Worm (Caenorhabditis elegans) whole organism, L3 larva: Measurements from ENCODE around the gene txbp-3.
A peak's percentile ranks its signal among the peaks of the same experiment; 100 is the strongest.

Source experiments
- R02D3.7 ChIP-seq: fragments of 150-350 bp; optimal IDR thresholded peaks from 2 replicates; lab custom pipeline; 2014; ENCODE audit warnings: missing biosample characterization, missing genetic modification characterization
- aly-2 ChIP-seq: fragments of 150-350 bp; optimal IDR thresholded peaks from 2 replicates; lab custom pipeline; 2014; ENCODE audit warnings: missing biosample characterization, missing genetic modification characterization
- ceh-16 ChIP-seq: sonication (generic microtip); optimal IDR thresholded peaks from 2 replicates; lab custom pipeline; 2017; ENCODE audit warnings: missing biosample characterization, missing genetic modification characterization
- ceh-28 ChIP-seq: fragments of 150-350 bp; optimal IDR thresholded peaks from 2 replicates; lab custom pipeline; 2014; ENCODE audit warnings: missing biosample characterization, missing genetic modification reagents, missing genetic modification characterization
- ceh-82 ChIP-seq: fragments of 150-350 bp; optimal IDR thresholded peaks from 2 replicates; lab custom pipeline; 2014; ENCODE audit warnings: missing biosample characterization, missing genetic modification characterization
- ceh-9 ChIP-seq: sonication (generic microtip); optimal IDR thresholded peaks from 2 replicates; lab custom pipeline; 2018; ENCODE audit warnings: missing biosample characterization, missing genetic modification characterization
- daf-12 ChIP-seq: fragments of 150-350 bp; optimal IDR thresholded peaks from 2 replicates; lab custom pipeline; 2014; ENCODE audit warnings: missing biosample characterization, missing genetic modification reagents, missing genetic modification characterization
- egl-27 ChIP-seq: sonication (generic microtip); optimal IDR thresholded peaks from 4 replicates; lab custom pipeline; 2017; ENCODE audit warnings: missing biosample characterization, missing genetic modification reagents, missing genetic modification characterization
- egl-5 ChIP-seq: fragments of 150-350 bp; optimal IDR thresholded peaks from 2 replicates; lab custom pipeline; 2017; ENCODE audit warnings: missing biosample characterization, missing genetic modification reagents, missing genetic modification characterization, inconsistent platforms
- elt-1 ChIP-seq: fragments of 150-350 bp; optimal IDR thresholded peaks from 2 replicates; lab custom pipeline; 2014; ENCODE audit warnings: missing biosample characterization, missing genetic modification characterization
- elt-2 ChIP-seq: sonication (generic microtip); optimal IDR thresholded peaks from 2 replicates; lab custom pipeline; 2016; ENCODE audit warnings: missing genetic modification reagents, mild to moderate bottlenecking, missing genetic modification characterization, missing compliant biosample characterization
- elt-3 ChIP-seq, 3 experiments: fragments of 150-350 bp in 1 of 3; sonication (generic microtip) in 2 of 3; optimal IDR thresholded peaks; 2 replicates in 2 of 3; 4 replicates in 1 of 3; lab custom pipeline; 2014 to 2017; ENCODE audit warnings: missing biosample characterization in 3 of 3, missing genetic modification characterization in 3 of 3
- eor-1 ChIP-seq, 2 experiments: fragments of 150-350 bp; optimal IDR thresholded peaks; 2 replicates each; lab custom pipeline; 2014 to 2018; ENCODE audit warnings: missing biosample characterization in 2 of 2, missing genetic modification characterization in 2 of 2
- fkh-10 ChIP-seq: sonication (generic microtip); optimal IDR thresholded peaks from 2 replicates; lab custom pipeline; 2017; ENCODE audit warnings: missing biosample characterization, missing genetic modification reagents, missing genetic modification characterization
- fkh-2 ChIP-seq: fragments of 150-350 bp; optimal IDR thresholded peaks from 2 replicates; lab custom pipeline; 2014; ENCODE audit warnings: missing biosample characterization, missing genetic modification reagents, missing genetic modification characterization
- fos-1 ChIP-seq: fragments of 150-350 bp; optimal IDR thresholded peaks from 2 replicates; lab custom pipeline; 2014; ENCODE audit warnings: missing biosample characterization, missing genetic modification characterization
- hmg-11 ChIP-seq: sonication (generic microtip); optimal IDR thresholded peaks from 2 replicates; lab custom pipeline; 2016; ENCODE audit warnings: missing genetic modification characterization, missing compliant biosample characterization
- jun-1 ChIP-seq: fragments of 150-350 bp; optimal IDR thresholded peaks from 2 replicates; lab custom pipeline; 2014; ENCODE audit warnings: missing biosample characterization, missing genetic modification reagents, missing genetic modification characterization
- lin-39 ChIP-seq: fragments of 150-350 bp; optimal IDR thresholded peaks from 2 replicates; lab custom pipeline; 2018; ENCODE audit warnings: missing biosample characterization, missing genetic modification reagents, missing genetic modification characterization
- lsy-12 ChIP-seq: sonication (generic microtip); optimal IDR thresholded peaks from 2 replicates; lab custom pipeline; 2016; ENCODE audit warnings: mild to moderate bottlenecking, missing genetic modification characterization, missing compliant biosample characterization
- mdl-1 ChIP-seq: fragments of 150-350 bp; optimal IDR thresholded peaks from 2 replicates; lab custom pipeline; 2014; ENCODE audit warnings: missing biosample characterization, missing genetic modification characterization
- mml-1 ChIP-seq: fragments of 150-350 bp; sonication (generic microtip); optimal IDR thresholded peaks from 3 replicates; lab custom pipeline; 2014; ENCODE audit warnings: missing biosample characterization, missing genetic modification characterization
- nfya-1 ChIP-seq: sonication (generic microtip); optimal IDR thresholded peaks from 2 replicates; lab custom pipeline; 2017; ENCODE audit warnings: missing genetic modification characterization, mild to moderate bottlenecking, missing compliant biosample characterization, antibody characterized with exemption, moderate library complexity; ENCODE audit not compliant: insufficient read depth
- nhr-11 ChIP-seq: fragments of 150-350 bp; optimal IDR thresholded peaks from 2 replicates; lab custom pipeline; 2014; ENCODE audit warnings: missing biosample characterization, missing genetic modification characterization
- nhr-23 ChIP-seq: fragments of 150-350 bp; optimal IDR thresholded peaks from 2 replicates; lab custom pipeline; 2014; ENCODE audit warnings: missing biosample characterization, missing genetic modification reagents, missing genetic modification characterization
- nhr-237 ChIP-seq: fragments of 150-350 bp; optimal IDR thresholded peaks from 2 replicates; lab custom pipeline; 2014; ENCODE audit warnings: missing biosample characterization, missing genetic modification characterization
- nhr-25 ChIP-seq: sonication (generic microtip); optimal IDR thresholded peaks from 2 replicates; lab custom pipeline; 2017; ENCODE audit warnings: missing biosample characterization, missing genetic modification characterization
- nhr-28 ChIP-seq: fragments of 150-350 bp; optimal IDR thresholded peaks from 2 replicates; lab custom pipeline; 2014; ENCODE audit warnings: missing biosample characterization, missing genetic modification characterization
- nhr-43 ChIP-seq: sonication (generic microtip); optimal IDR thresholded peaks from 2 replicates; lab custom pipeline; 2016; ENCODE audit warnings: mild to moderate bottlenecking, missing genetic modification characterization, missing compliant biosample characterization; ENCODE audit not compliant: poor library complexity, severe bottlenecking
- nhr-67 ChIP-seq: fragments of 150-350 bp; optimal IDR thresholded peaks from 2 replicates; lab custom pipeline; 2014; ENCODE audit warnings: missing biosample characterization, missing genetic modification characterization
- nhr-76 ChIP-seq: fragments of 150-350 bp; sonication (generic microtip); optimal IDR thresholded peaks from 5 replicates; lab custom pipeline; 2014; ENCODE audit warnings: missing biosample characterization, missing genetic modification characterization
- nhr-77 ChIP-seq: fragments of 150-350 bp; optimal IDR thresholded peaks from 2 replicates; lab custom pipeline; 2014; ENCODE audit warnings: missing biosample characterization, missing genetic modification characterization
- pha-4 ChIP-seq: fragments of 150-350 bp; optimal IDR thresholded peaks from 2 replicates; lab custom pipeline; 2014; ENCODE audit warnings: missing biosample characterization, missing genetic modification reagents, missing genetic modification characterization
- pqm-1 ChIP-seq: fragments of 150-350 bp; optimal IDR thresholded peaks from 2 replicates; lab custom pipeline; 2017; ENCODE audit warnings: missing biosample characterization, missing genetic modification characterization, inconsistent platforms
- sea-2 ChIP-seq: fragments of 150-350 bp; sonication (generic microtip); optimal IDR thresholded peaks from 4 replicates; lab custom pipeline; 2014; ENCODE audit warnings: missing biosample characterization, missing genetic modification reagents, missing genetic modification characterization
- skn-1 ChIP-seq: fragments of 150-350 bp; optimal IDR thresholded peaks from 2 replicates; lab custom pipeline; 2014; ENCODE audit warnings: missing biosample characterization, missing genetic modification characterization
- snpc-4 ChIP-seq: fragments of 150-350 bp; optimal IDR thresholded peaks from 2 replicates; lab custom pipeline; 2014; ENCODE audit warnings: missing biosample characterization, missing genetic modification characterization
- tbx-2 ChIP-seq: sonication (generic microtip); optimal IDR thresholded peaks from 2 replicates; lab custom pipeline; 2016; ENCODE audit warnings: mild to moderate bottlenecking, missing genetic modification characterization, missing compliant biosample characterization
- unc-39 ChIP-seq: sonication (generic microtip); optimal IDR thresholded peaks from 4 replicates; lab custom pipeline; 2017; ENCODE audit warnings: missing biosample characterization, missing genetic modification characterization
- unc-62 ChIP-seq: fragments of 150-350 bp; sonication (generic microtip); optimal IDR thresholded peaks from 4 replicates; lab custom pipeline; 2014; ENCODE audit warnings: missing biosample characterization, missing genetic modification reagents, missing genetic modification characterization
- zag-1 ChIP-seq: fragments of 150-350 bp; optimal IDR thresholded peaks from 2 replicates; lab custom pipeline; 2014; ENCODE audit warnings: missing biosample characterization, missing genetic modification characterization
- ztf-11 ChIP-seq: fragments of 150-350 bp; optimal IDR thresholded peaks from 2 replicates; lab custom pipeline; 2014; ENCODE audit warnings: missing biosample characterization, missing genetic modification characterization
- ztf-4 ChIP-seq: fragments of 150-350 bp; optimal IDR thresholded peaks from 2 replicates; lab custom pipeline; 2014; ENCODE audit warnings: missing biosample characterization, missing genetic modification characterization

txbp-3 gene

DNA sequence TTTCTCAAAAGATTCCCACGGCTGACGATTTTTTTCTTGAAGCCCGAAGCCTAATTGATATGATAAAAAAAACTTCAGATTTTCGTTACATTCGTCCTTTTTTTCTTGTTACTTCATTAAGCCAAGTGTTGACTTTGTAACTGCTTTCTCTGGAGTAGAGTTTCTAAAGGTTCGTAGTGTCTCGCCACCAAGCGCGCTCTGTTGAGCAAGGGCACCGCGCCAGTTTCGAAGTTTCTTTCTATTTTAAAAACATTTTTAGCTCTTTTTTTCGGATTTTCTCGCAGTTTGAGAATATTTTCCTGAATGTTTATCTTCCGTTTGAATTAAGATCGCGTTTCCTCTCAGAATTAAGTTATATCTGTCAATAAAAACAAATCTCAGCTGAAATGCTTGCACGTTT lies 29.3 kb upstream of the txbp-3 start:
- TF ChIP-seq pha-4 (tag; lab: Kevin White, UChicago) (no peak), unc-39 (tag; lab: Kevin White, UChicago) (no peak), nhr-76 (tag; lab: Kevin White, UChicago) (no peak), hmg-11 (no peak), fkh-10 (GFP tag; lab: Kevin White, UChicago) (no peak), nhr-25 (tag; lab: Kevin White, UChicago) (no peak), ceh-28 (no peak), elt-3 (tag; optimal IDR thresholded peaks at IDR 0.05; lab: Kevin White, UChicago) (no peak), elt-1 (no peak), nhr-77 (tag; lab: Kevin White, UChicago) (no peak), nhr-23 (no peak), sea-2 (GFP tag; lab: Kevin White, UChicago) (no peak), daf-12 (no peak), egl-5 (tag; lab: Kevin White, UChicago) (no peak), nhr-237 (no peak), ztf-4 (tag; lab: Kevin White, UChicago) (no peak), ceh-9 (tag; lab: Kevin White, UChicago) (no peak)

DNA sequence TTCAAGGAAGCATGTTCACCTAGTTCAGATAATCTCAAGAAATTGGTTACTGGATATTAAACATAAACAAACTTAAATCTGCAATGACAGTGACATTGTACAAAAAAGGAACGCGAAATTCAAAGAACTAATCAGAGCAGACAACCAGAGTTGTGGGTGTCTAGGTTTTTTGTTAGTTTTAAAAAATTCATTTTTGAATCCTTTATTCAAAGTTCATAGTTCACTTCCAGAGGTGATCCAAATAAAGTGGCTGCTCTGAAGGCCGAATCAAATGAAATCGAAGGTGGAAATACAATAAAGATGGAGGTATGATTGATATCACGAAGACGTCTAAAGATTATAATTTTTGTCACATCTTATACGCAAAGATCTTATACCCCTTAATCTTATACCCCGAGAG lies 27.1 kb upstream of the txbp-3 start, which contains the start of gene ttbk-6:
Gene ttbk-6 (plus strand): TSS at position 301 of the 400 bp plus-strand sequence.
- TF ChIP-seq mml-1 (tag; lab: Kevin White, UChicago) (no peak), daf-12 (no peak), eor-1 (tag; optimal IDR thresholded peaks at IDR 0.05; lab: Kevin White, UChicago) (no peak), jun-1 (no peak), ceh-16 (no peak), tbx-2 (tag; lab: Kevin White, UChicago) (no peak), lsy-12 (no peak), skn-1 (no peak), nhr-43 (no peak), nhr-67 (tag; lab: Kevin White, UChicago) (no peak), elt-1 (no peak), aly-2 (tag; lab: Kevin White, UChicago) (no peak), lin-39 (tag; lab: Kevin White, UChicago) (no peak), nhr-77 (tag; lab: Kevin White, UChicago) (no peak), fos-1 (tag; lab: Kevin White, UChicago) (no peak), hmg-11 (no peak), nhr-23 (no peak), elt-3 (tag; optimal IDR thresholded peaks at IDR 0.05; lab: Kevin White, UChicago) (no peak), pqm-1 (tag; lab: Kevin White, UChicago) (no peak)

DNA sequence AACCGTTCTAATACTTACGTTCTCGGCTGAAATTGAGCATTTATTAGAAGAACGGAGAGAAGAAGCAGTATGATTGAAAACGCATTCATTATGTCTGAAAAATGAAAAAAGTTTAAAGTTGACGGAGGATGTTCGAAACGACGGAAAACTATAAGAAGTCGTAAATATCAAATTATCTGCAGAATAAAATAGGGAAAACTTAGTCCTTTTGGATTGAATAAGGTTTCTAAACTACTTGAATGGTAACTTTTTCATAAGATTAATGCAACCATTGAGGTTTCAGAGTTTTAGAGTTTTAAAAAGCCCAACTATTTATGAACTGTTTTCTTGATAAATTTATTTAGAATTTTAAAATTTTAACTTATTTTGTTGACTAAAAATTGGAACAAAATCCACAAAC lies 24.2 kb upstream of the txbp-3 start, which contains the start of gene C45G9.12:
Gene C45G9.12 (minus strand): TSS at position 101 of the 400 bp plus-strand sequence.
- no peak for TF ChIP-seq zag-1 (tag; lab: Kevin White, UChicago)
- TF ChIP-seq snpc-4 (tag; lab: Kevin White, UChicago): no peak
- TF ChIP-seq daf-12: no peak
- TF ChIP-seq nfya-1 (tag; lab: Kevin White, UChicago): no peak

ce11 chrIII:5068675-5069233 lies 21.5 kb upstream of the txbp-3 start, which contains the start of the genes C45G9.11 and C45G9.2:
Gene C45G9.11, minus strand, starts transcription at chrIII:5068725.
Gene C45G9.2, plus strand, starts transcription at chrIII:5069066.
- TF ChIP-seq snpc-4 (tag; lab: Kevin White, UChicago) (peak; percentile 58), mml-1 (tag; lab: Kevin White, UChicago) (no peak), hmg-11 (no peak), aly-2 (tag; lab: Kevin White, UChicago) (no peak), nhr-237 (no peak), tbx-2 (tag; lab: Kevin White, UChicago) (no peak), ceh-16 (no peak), nfya-1 (tag; lab: Kevin White, UChicago) (peak; percentile 75), nhr-11 (no peak), nhr-23 (peak; percentile 61), elt-2 (no peak), ceh-28 (no peak), lsy-12 (peak; percentile 46), daf-12 (no peak), ztf-11 (tag; lab: Kevin White, UChicago) (no peak), elt-1 (no peak), mdl-1 (tag; lab: Kevin White, UChicago) (no peak), R02D3.7 (tag; lab: Kevin White, UChicago) (no peak), nhr-43 (peak; percentile 88), ceh-82 (tag; lab: Kevin White, UChicago) (no peak), skn-1 (peak; percentile 51), nhr-77 (tag; lab: Kevin White, UChicago) (no peak), nhr-28 (tag; lab: Kevin White, UChicago) (no peak), lin-39 (tag; lab: Kevin White, UChicago) (peak; percentile 23), nhr-67 (tag; lab: Kevin White, UChicago) (no peak), egl-27 (no peak), fkh-2 (tag; lab: Kevin White, UChicago) (no peak), ztf-4 (tag; lab: Kevin White, UChicago) (no peak), nhr-25 (tag; lab: Kevin White, UChicago) (peak; percentile 47), fkh-10 (GFP tag; lab: Kevin White, UChicago) (no peak), jun-1 (no peak), fos-1 (tag; lab: Kevin White, UChicago) (no peak), unc-62 (GFP tag; lab: Kevin White, UChicago) (no peak), eor-1 (tag; optimal IDR thresholded peaks at IDR 0.05; lab: Kevin White, UChicago) (no peak), elt-3 (tag; optimal IDR thresholded peaks at IDR 0.05; lab: Kevin White, UChicago) (no peak), pha-4 (tag; lab: Kevin White, UChicago) (no peak)
